Fruit fly (Drosophila melanogaster) whole organism, embryonic: ENCODE data around the gene CG33947.

Experiments
- CG10462 ChIP-seq: fragments of 200-800 bp; sonication (Bioruptor generic); optimal IDR thresholded peaks from 2 replicates; lab custom pipeline; 2016; ENCODE audit warnings: missing biosample characterization, missing genetic modification characterization
- Fer3 ChIP-seq: fragments of 200-800 bp; sonication (Bioruptor generic); optimal IDR thresholded peaks from 2 replicates; lab custom pipeline; 2018; ENCODE audit warnings: missing biosample characterization, mild to moderate bottlenecking, missing genetic modification characterization, moderate library complexity
- unc-4 ChIP-seq: fragments of 200-800 bp; sonication (Bioruptor generic); IDR thresholded peaks from 2 replicates; pipeline ENCODE4 v1.3.6; 2022; ENCODE audit warnings: missing biosample characterization, missing genetic modification characterization; ENCODE audit not compliant: partially characterized antibody

DNA sequence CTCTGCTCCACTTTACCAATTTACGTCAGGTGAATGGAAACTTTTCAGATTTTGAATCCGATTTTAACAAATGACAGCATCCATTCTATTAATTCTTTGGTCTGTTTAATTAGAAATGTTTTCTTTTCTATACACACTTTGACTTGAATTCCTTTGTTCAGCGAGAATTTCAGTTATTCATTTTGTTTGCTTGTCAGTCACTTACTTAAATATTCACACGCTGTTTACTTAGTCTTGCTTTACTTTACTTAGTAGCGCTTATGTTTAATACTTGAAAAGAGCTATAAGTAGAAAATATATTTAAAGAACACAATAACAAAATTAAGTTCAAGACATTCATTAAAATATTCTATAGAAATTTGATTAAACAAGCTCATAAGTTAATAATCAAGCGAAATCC, 11.1 kb downstream of the CG33947 start, which contains the start of gene CG32073:
- no peak for TF ChIP-seq unc-4 (GFP tag; lab: Robert Waterston, UW)
- no peak for TF ChIP-seq Fer3
- no peak for TF ChIP-seq CG10462
